Fruit fly (Drosophila melanogaster): Measurements from ENCODE around the gene Hsp68.

Hsp68 gene

DNA sequence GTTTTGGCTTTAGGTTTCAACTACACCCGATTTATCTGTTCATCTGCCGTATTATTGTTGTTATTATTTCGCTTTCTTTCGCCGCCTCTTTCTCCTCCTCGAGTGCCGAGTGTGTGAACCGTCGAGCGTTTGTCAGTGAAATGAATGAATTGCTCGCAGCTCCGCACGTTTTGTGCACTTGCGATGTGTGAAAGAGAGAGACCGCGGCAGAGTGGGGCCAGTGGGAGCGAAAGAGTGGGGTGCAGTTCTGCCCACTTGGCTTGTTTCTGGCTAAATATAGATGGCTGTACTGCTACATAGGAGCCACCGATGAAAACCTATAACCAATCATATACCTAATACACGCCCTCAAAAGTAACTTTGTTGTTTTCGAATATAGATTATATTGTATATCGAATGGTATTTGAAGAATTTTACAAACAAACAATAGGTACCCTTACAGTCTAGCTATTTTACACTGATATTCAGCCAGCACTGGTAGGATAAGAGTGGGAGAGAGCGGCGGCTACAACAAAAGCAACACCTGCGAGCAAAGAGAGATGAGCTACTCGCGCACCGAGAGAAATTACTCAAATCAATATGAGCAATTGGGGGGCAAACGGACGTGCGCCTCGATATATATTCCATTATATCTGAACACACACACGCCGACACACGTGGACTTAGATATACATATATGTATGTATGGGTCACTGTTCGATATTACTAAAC, 50.5 kb downstream of the Hsp68 start (continued):
- TF ChIP-seq Taf1 (GFP tag; IDR thresholded peaks at IDR 0.05), result peak; percentile 24; the same call in 1 of the 2 replicates
- TF ChIP-seq HmgZ (tag; optimal IDR thresholded peaks at IDR 0.05), result peak; percentile 13
- no peak for TF ChIP-seq CG3407 (GFP tag; optimal IDR thresholded peaks at IDR 0.05)
- no peak for TF ChIP-seq dm (GFP tag; optimal IDR thresholded peaks at IDR 0.05)
- TF ChIP-seq CG9932 (GFP tag; IDR thresholded peaks at IDR 0.05), result no peak
- no peak for TF ChIP-seq Hsf (GFP tag; optimal IDR thresholded peaks at IDR 0.05)
- no peak for TF ChIP-seq Nf-YB (GFP tag; optimal IDR thresholded peaks at IDR 0.05)
- no peak for TF ChIP-seq CG4707 (GFP tag; optimal IDR thresholded peaks at IDR 0.05)
- TF ChIP-seq CG10654 (GFP tag; optimal IDR thresholded peaks at IDR 0.05), result no peak
- peak; percentile 32 for TF ChIP-seq gem (tag; optimal IDR thresholded peaks at IDR 0.05)
- TF ChIP-seq emc (GFP tag; optimal IDR thresholded peaks at IDR 0.05), result no peak
- no peak for TF ChIP-seq fd64A (GFP tag; optimal IDR thresholded peaks at IDR 0.05)
- no peak for TF ChIP-seq zen2 (GFP tag; IDR thresholded peaks at IDR 0.05; ENCODE audit: partially characterized antibody)
- TF ChIP-seq CG16863 (GFP tag; optimal IDR thresholded peaks at IDR 0.05), result no peak
- no peak for TF ChIP-seq CG17385 (GFP tag; optimal IDR thresholded peaks at IDR 0.05)
- no peak for TF ChIP-seq CG18262 (tag; optimal IDR thresholded peaks at IDR 0.05)
- TF ChIP-seq slbo (GFP tag; IDR thresholded peaks at IDR 0.05), result peak; percentile 47
- TF ChIP-seq Abd-B (GFP tag; optimal IDR thresholded peaks at IDR 0.05), result no peak
- no peak for TF ChIP-seq CG3995 (GFP tag; optimal IDR thresholded peaks at IDR 0.05)
- no peak for TF ChIP-seq CG10431 (GFP tag; optimal IDR thresholded peaks at IDR 0.05)
- no peak for TF ChIP-seq NC2α (GFP tag; optimal IDR thresholded peaks at IDR 0.05)
- TF ChIP-seq oc (tag; optimal IDR thresholded peaks at IDR 0.05), result no peak
- TF ChIP-seq Nf-YC (tag; optimal IDR thresholded peaks at IDR 0.05), result no peak
- no peak for TF ChIP-seq HLH3B (GFP tag; IDR thresholded peaks at IDR 0.05)
- no peak for TF ChIP-seq CG4282 (GFP tag; optimal IDR thresholded peaks at IDR 0.05)
- no peak for TF ChIP-seq zfh1 (GFP tag; IDR thresholded peaks at IDR 0.05)
- no peak for TF ChIP-seq CTCF (GFP tag; optimal IDR thresholded peaks at IDR 0.05)
- no peak for TF ChIP-seq fd3F (GFP tag; optimal IDR thresholded peaks at IDR 0.05)
- no peak for TF ChIP-seq Lhr (GFP tag; optimal IDR thresholded peaks at IDR 0.05)
- TF ChIP-seq CG16815 (GFP tag; optimal IDR thresholded peaks at IDR 0.05), result no peak
- TF ChIP-seq CG30020 (tag; optimal IDR thresholded peaks at IDR 0.05), result no peak
- TF ChIP-seq al (GFP tag; IDR thresholded peaks at IDR 0.05), result peak; percentile 29; the same call in 1 of the 2 replicates
- no peak for TF ChIP-seq CG6689 (GFP tag; IDR thresholded peaks at IDR 0.05)
- peak; percentile 11 for TF ChIP-seq kay (GFP tag; optimal IDR thresholded peaks at IDR 0.05)
- no peak for TF ChIP-seq CG12104 (GFP tag; optimal IDR thresholded peaks at IDR 0.05)
- no peak; the same call in 1 of the 2 replicates for TF ChIP-seq chm (GFP tag; IDR thresholded peaks at IDR 0.05)
- TF ChIP-seq cato (GFP tag; optimal IDR thresholded peaks at IDR 0.05; ENCODE audit: borderline replicate concordance), result no peak
- no peak for TF ChIP-seq Poxn (GFP tag; IDR thresholded peaks at IDR 0.05)
- TF ChIP-seq bowl (GFP tag; IDR thresholded peaks at IDR 0.05), result no peak
- TF ChIP-seq CG11504 (tag; optimal IDR thresholded peaks at IDR 0.05), result peak; percentile 21
- no peak for TF ChIP-seq repo (GFP tag; optimal IDR thresholded peaks at IDR 0.05)
- TF ChIP-seq CG14441 (GFP tag; IDR thresholded peaks at IDR 0.05), result no peak
- TF ChIP-seq odd (GFP tag; optimal IDR thresholded peaks at IDR 0.05), result no peak
- TF ChIP-seq aop (GFP tag; IDR thresholded peaks at IDR 0.05), result no peak
- no peak for TF ChIP-seq CG4730 (GFP tag; IDR thresholded peaks at IDR 0.05)
- no peak for TF ChIP-seq Deaf1 (tag; optimal IDR thresholded peaks at IDR 0.05)
- TF ChIP-seq NC2β (GFP tag; optimal IDR thresholded peaks at IDR 0.05), result no peak
- TF ChIP-seq usp (GFP tag; optimal IDR thresholded peaks at IDR 0.05), result no peak
- peak; percentile 50 for TF ChIP-seq CG34376 (GFP tag; optimal IDR thresholded peaks at IDR 0.05)
- TF ChIP-seq Elba2 (GFP tag; optimal IDR thresholded peaks at IDR 0.05), result no peak
- no peak for TF ChIP-seq tio (GFP tag; optimal IDR thresholded peaks at IDR 0.05)
- peak; percentile 42 for TF ChIP-seq CG2120 (GFP tag; optimal IDR thresholded peaks at IDR 0.05)

Measured in whole organism, embryonic.